Fruit fly (Drosophila melanogaster): ENCODE measurements around the gene Shal.

- TF ChIP-seq CG7045 (GFP tag; optimal IDR thresholded peaks at IDR 0.05), result no peak
- no peak for TF ChIP-seq CG12768 (GFP tag; optimal IDR thresholded peaks at IDR 0.05)
- TF ChIP-seq ovo (GFP tag; optimal IDR thresholded peaks at IDR 0.05), result no peak
- no peak for TF ChIP-seq CG7101 (tag; optimal IDR thresholded peaks at IDR 0.05)
- TF ChIP-seq CG14711 (tag; optimal IDR thresholded peaks at IDR 0.05), result no peak
- TF ChIP-seq pad (GFP tag; optimal IDR thresholded peaks at IDR 0.05), result no peak
- no peak for TF ChIP-seq toe (GFP tag; optimal IDR thresholded peaks at IDR 0.05)
These were observed 19.3 kb downstream of the Shal start for dm6 chr3L:19564905-19565700.
